Fruit fly (Drosophila melanogaster): ENCODE data around the gene cmpy.
A peak's percentile ranks its signal among the peaks of the same experiment; 100 is the strongest.

cmpy gene

dm6 chr3L:20719100-20719499 is at the start of gene cmpy:
Gene cmpy (minus strand): TSS chr3L:20719200.
- TF ChIP-seq CG32006 (GFP tag; optimal IDR thresholded peaks at IDR 0.05) (peak; percentile 16), salr (GFP tag; optimal IDR thresholded peaks at IDR 0.05) (no peak)

dm6 chr3L:20767227-20767626 is 48.2 kb upstream of the cmpy start:
- TF ChIP-seq ss (GFP tag; optimal IDR thresholded peaks at IDR 0.05) (no peak), CG6276 (GFP tag; optimal IDR thresholded peaks at IDR 0.05) (no peak), CG6163 (GFP tag; IDR thresholded peaks at IDR 0.05) (no peak)

- TF ChIP-seq CG9139 (GFP tag; optimal IDR thresholded peaks at IDR 0.05) (no peak), CG11762 (GFP tag; optimal IDR thresholded peaks at IDR 0.05; ENCODE audit: insufficient read depth) (no peak)
Measured at dm6 chr3L:20761482-20761881, 42.5 kb upstream of the cmpy start.

- TF ChIP-seq Eip93F (GFP tag; optimal IDR thresholded peaks at IDR 0.05): no peak
- TF ChIP-seq CG6792 (GFP tag; optimal IDR thresholded peaks at IDR 0.05): no peak
- no peak for TF ChIP-seq acj6 (GFP tag; optimal IDR thresholded peaks at IDR 0.05)
- no peak for TF ChIP-seq CG8119 (GFP tag; IDR thresholded peaks at IDR 0.05)
- TF ChIP-seq dac (GFP tag; optimal IDR thresholded peaks at IDR 0.05): no peak
- no peak for TF ChIP-seq CG6854 (GFP tag; optimal IDR thresholded peaks at IDR 0.05)
- TF ChIP-seq CG8632 (GFP tag; optimal IDR thresholded peaks at IDR 0.05): no peak
- no peak for TF ChIP-seq lz (GFP tag; optimal IDR thresholded peaks at IDR 0.05)
- TF ChIP-seq Sox15 (GFP tag; optimal IDR thresholded peaks at IDR 0.05): no peak
- TF ChIP-seq net (GFP tag; optimal IDR thresholded peaks at IDR 0.05): no peak
- no peak for TF ChIP-seq CG6276 (GFP tag; optimal IDR thresholded peaks at IDR 0.05)
- no peak for TF ChIP-seq CG10669 (GFP tag; optimal IDR thresholded peaks at IDR 0.05)
- TF ChIP-seq CG1621 (tag; optimal IDR thresholded peaks at IDR 0.05): no peak
- no peak for TF ChIP-seq Lpt (GFP tag; optimal IDR thresholded peaks at IDR 0.05)
- TF ChIP-seq CG6808 (GFP tag; optimal IDR thresholded peaks at IDR 0.05): no peak
Measured at dm6 chr3L:20758583-20758982, 39.6 kb upstream of the cmpy start, which contains the start of gene CG43251. Gene CG43251 (plus strand): TSS chr3L:20758883.

dm6 chr3L:20755585-20755984 is 36.6 kb upstream of the cmpy start, which contains the start of gene CG33912:
Gene CG33912 (minus strand): TSS chr3L:20755685.
- no peak for TF ChIP-seq CG32006 (GFP tag; optimal IDR thresholded peaks at IDR 0.05)
- no peak for TF ChIP-seq CG8632 (GFP tag; optimal IDR thresholded peaks at IDR 0.05)
- no peak for TF ChIP-seq eg (GFP tag; IDR thresholded peaks at IDR 0.05)
- TF ChIP-seq net (GFP tag; optimal IDR thresholded peaks at IDR 0.05): no peak
- TF ChIP-seq Hr39 (GFP tag; optimal IDR thresholded peaks at IDR 0.05): no peak
- TF ChIP-seq Eip78C (GFP tag): no peak

- TF ChIP-seq pdm3 (GFP tag; optimal IDR thresholded peaks at IDR 0.05) (no peak), Lpt (GFP tag; optimal IDR thresholded peaks at IDR 0.05) (no peak), CG11762 (GFP tag; optimal IDR thresholded peaks at IDR 0.05; ENCODE audit: insufficient read depth) (no peak), lz (GFP tag; optimal IDR thresholded peaks at IDR 0.05) (no peak), CG32006 (GFP tag; optimal IDR thresholded peaks at IDR 0.05) (no peak), acj6 (GFP tag; optimal IDR thresholded peaks at IDR 0.05) (no peak), dac (GFP tag; optimal IDR thresholded peaks at IDR 0.05) (no peak), CG8319 (GFP tag; optimal IDR thresholded peaks at IDR 0.05) (no peak), ss (GFP tag; optimal IDR thresholded peaks at IDR 0.05) (no peak), CG8119 (GFP tag; IDR thresholded peaks at IDR 0.05) (no peak)
Measured at dm6 chr3L:20752964-20753363, 34.0 kb upstream of the cmpy start.

dm6 chr3L:20750391-20750790 is 31.4 kb upstream of the cmpy start:
- no peak for TF ChIP-seq fkh (GFP tag; optimal IDR thresholded peaks at IDR 0.05)
- TF ChIP-seq OdsH (GFP tag; optimal IDR thresholded peaks at IDR 0.05): no peak
- no peak for TF ChIP-seq pdm3 (GFP tag; optimal IDR thresholded peaks at IDR 0.05)
- no peak for TF ChIP-seq CG16779 (tag; optimal IDR thresholded peaks at IDR 0.05)
- no peak for TF ChIP-seq Hr39 (GFP tag; optimal IDR thresholded peaks at IDR 0.05)
- TF ChIP-seq salr (GFP tag; optimal IDR thresholded peaks at IDR 0.05): no peak
- TF ChIP-seq net (GFP tag; optimal IDR thresholded peaks at IDR 0.05): no peak
- TF ChIP-seq Hr38 (GFP tag; optimal IDR thresholded peaks at IDR 0.05): no peak
- TF ChIP-seq CG8319 (GFP tag; optimal IDR thresholded peaks at IDR 0.05): no peak
- no peak for TF ChIP-seq Lpt (GFP tag; optimal IDR thresholded peaks at IDR 0.05)
- TF ChIP-seq spab (GFP tag; optimal IDR thresholded peaks at IDR 0.05): no peak
- TF ChIP-seq Ets21C (GFP tag; optimal IDR thresholded peaks at IDR 0.05): no peak
- TF ChIP-seq topi (GFP tag; optimal IDR thresholded peaks at IDR 0.05): no peak
- no peak for TF ChIP-seq CG6276 (GFP tag; optimal IDR thresholded peaks at IDR 0.05)
- TF ChIP-seq CG8632 (GFP tag; optimal IDR thresholded peaks at IDR 0.05): no peak
